Worm (Caenorhabditis elegans) whole organism, L1 larva: Measurements from ENCODE around the gene pgph-1.

Experiments used
- C04F5.9 ChIP-seq: sonication (generic microtip); optimal IDR thresholded peaks from 2 replicates; lab custom pipeline; 2016; ENCODE audit warnings: missing genetic modification characterization, missing compliant biosample characterization
- C34B4.2 ChIP-seq: sonication (generic microtip); optimal IDR thresholded peaks from 2 replicates; lab custom pipeline; 2017; ENCODE audit warnings: mild to moderate bottlenecking, missing genetic modification characterization, missing compliant biosample characterization
- aha-1 ChIP-seq: fragments of 150-350 bp; optimal IDR thresholded peaks from 2 replicates; lab custom pipeline; 2014; ENCODE audit warnings: missing biosample characterization, missing genetic modification characterization
- aly-2 ChIP-seq: fragments of 150-350 bp; optimal IDR thresholded peaks from 2 replicates; lab custom pipeline; 2014; ENCODE audit warnings: missing biosample characterization, missing genetic modification characterization
- blmp-1 ChIP-seq: fragments of 150-350 bp; optimal IDR thresholded peaks from 2 replicates; lab custom pipeline; 2014; ENCODE audit warnings: missing biosample characterization, missing genetic modification characterization
- ceh-8 ChIP-seq: fragments of 200-800 bp; sonication (Bioruptor generic); optimal IDR thresholded peaks from 2 replicates; lab custom pipeline; 2018; ENCODE audit warnings: mild to moderate bottlenecking, missing genetic modification characterization, moderate library complexity, missing compliant biosample characterization
- ceh-90 ChIP-seq: sonication (generic microtip); optimal IDR thresholded peaks from 2 replicates; lab custom pipeline; 2016; ENCODE audit warnings: missing genetic modification characterization, missing compliant biosample characterization
- ces-1 ChIP-seq: fragments of 150-350 bp; optimal IDR thresholded peaks from 2 replicates; lab custom pipeline; 2014; ENCODE audit warnings: missing biosample characterization, missing genetic modification reagents, missing genetic modification characterization
- efl-1 ChIP-seq, 4 experiments: fragments of 150-350 bp; optimal IDR thresholded peaks in 3 of 4; peaks in 1 of 4; 1 replicate in 1 of 4; 2 replicates in 3 of 4; lab custom pipeline; 2014; ENCODE audit warnings: missing biosample characterization in 2 of 4, missing genetic modification characterization in 2 of 4, missing genetic modification reagents in 2 of 4
- elt-2 ChIP-seq: sonication (generic microtip); optimal IDR thresholded peaks from 2 replicates; lab custom pipeline; 2016; ENCODE audit warnings: missing genetic modification characterization, mild to moderate bottlenecking, inconsistent platforms, missing compliant biosample characterization, missing genetic modification reagents
- elt-3 ChIP-seq, 6 experiments: fragments of 150-350 bp in 1 of 6; sonication (generic microtip); optimal IDR thresholded peaks; 2 replicates each; lab custom pipeline; 2017 to 2018; ENCODE audit warnings: missing biosample characterization in 6 of 6, missing genetic modification characterization in 6 of 6, inconsistent platforms in 1 of 6
- fkh-10 ChIP-seq: sonication (generic microtip); optimal IDR thresholded peaks from 2 replicates; lab custom pipeline; 2017; ENCODE audit warnings: missing biosample characterization, missing genetic modification reagents, missing genetic modification characterization
- fkh-4 ChIP-seq: sonication (generic microtip); optimal IDR thresholded peaks from 2 replicates; lab custom pipeline; 2016; ENCODE audit warnings: missing compliant biosample characterization, missing genetic modification characterization, borderline replicate concordance
- fos-1 ChIP-seq: fragments of 150-350 bp; optimal IDR thresholded peaks from 2 replicates; lab custom pipeline; 2014; ENCODE audit warnings: missing biosample characterization, missing genetic modification characterization
- jun-1 ChIP-seq: fragments of 150-350 bp; optimal IDR thresholded peaks from 2 replicates; lab custom pipeline; 2014; ENCODE audit warnings: missing biosample characterization, missing genetic modification reagents, missing genetic modification characterization
- lin-13 ChIP-seq: fragments of 150-350 bp; optimal IDR thresholded peaks from 2 replicates; lab custom pipeline; 2014; ENCODE audit warnings: missing biosample characterization, missing genetic modification reagents, missing genetic modification characterization
- lin-14 ChIP-seq: fragments of 200-800 bp; sonication (Bioruptor generic); optimal IDR thresholded peaks from 2 replicates; lab custom pipeline; 2018; ENCODE audit warnings: mild to moderate bottlenecking, missing genetic modification characterization, moderate library complexity, missing compliant biosample characterization
- lin-15B ChIP-seq: fragments of 150-350 bp; sonication (generic microtip); optimal IDR thresholded peaks from 3 replicates; lab custom pipeline; 2014; ENCODE audit warnings: missing biosample characterization, missing genetic modification characterization
- lin-35 ChIP-seq, 2 experiments: fragments of 150-350 bp; optimal IDR thresholded peaks; 2 replicates each; lab custom pipeline; 2014; ENCODE audit warnings: missing biosample characterization in 2 of 2, missing genetic modification characterization in 2 of 2, missing genetic modification reagents in 2 of 2
- mef-2 ChIP-seq: fragments of 150-350 bp; optimal IDR thresholded peaks from 2 replicates; lab custom pipeline; 2014; ENCODE audit warnings: missing biosample characterization, missing genetic modification characterization
- mep-1 ChIP-seq: fragments of 150-350 bp; optimal IDR thresholded peaks from 2 replicates; lab custom pipeline; 2014; ENCODE audit warnings: missing biosample characterization, missing genetic modification characterization
- nhr-19 ChIP-seq: fragments of 200-800 bp; sonication (Bioruptor generic); conservative IDR thresholded peaks from 2 replicates; pipeline ENCODE4 v1.3.6; 2022; ENCODE audit warnings: missing genetic modification characterization, missing compliant biosample characterization
- nhr-20 ChIP-seq: sonication (generic microtip); optimal IDR thresholded peaks from 2 replicates; lab custom pipeline; 2016; ENCODE audit warnings: mild to moderate bottlenecking, missing genetic modification characterization, missing compliant biosample characterization
- nhr-237 ChIP-seq: fragments of 150-350 bp; optimal IDR thresholded peaks from 2 replicates; lab custom pipeline; 2014; ENCODE audit warnings: missing biosample characterization, missing genetic modification characterization
- nhr-71 ChIP-seq: sonication (generic microtip); optimal IDR thresholded peaks from 2 replicates; lab custom pipeline; 2016; ENCODE audit warnings: mild to moderate bottlenecking, missing genetic modification characterization, moderate library complexity, missing compliant biosample characterization
- nhr-85 ChIP-seq: sonication (generic microtip); peaks from one replicate; lab custom pipeline; 2016; ENCODE audit warnings: missing genetic modification characterization, inconsistent platforms, missing compliant biosample characterization
- nhr-90 ChIP-seq: sonication (generic microtip); optimal IDR thresholded peaks from 2 replicates; lab custom pipeline; 2016; ENCODE audit warnings: mild to moderate bottlenecking, missing genetic modification characterization, missing compliant biosample characterization; ENCODE audit not compliant: poor library complexity
- pag-3 ChIP-seq: sonication (generic microtip); optimal IDR thresholded peaks from 2 replicates; lab custom pipeline; 2017; ENCODE audit warnings: missing genetic modification characterization, mild to moderate bottlenecking, missing compliant biosample characterization, antibody characterized with exemption, borderline replicate concordance; ENCODE audit not compliant: insufficient read depth
- rnt-1 ChIP-seq: sonication (generic microtip); optimal IDR thresholded peaks from 2 replicates; lab custom pipeline; 2016; ENCODE audit warnings: mild to moderate bottlenecking, missing genetic modification characterization, moderate library complexity, missing compliant biosample characterization
- swsn-7 ChIP-seq: sonication (generic microtip); optimal IDR thresholded peaks from 2 replicates; lab custom pipeline; 2016; ENCODE audit warnings: missing genetic modification characterization, missing compliant biosample characterization
- tlp-1 ChIP-seq: fragments of 150-350 bp; optimal IDR thresholded peaks from 2 replicates; lab custom pipeline; 2014; ENCODE audit warnings: missing biosample characterization, missing genetic modification characterization
- unc-130 ChIP-seq: fragments of 150-350 bp; optimal IDR thresholded peaks from 2 replicates; lab custom pipeline; 2017; ENCODE audit warnings: missing biosample characterization, missing genetic modification characterization, inconsistent platforms
- unc-30 ChIP-seq: sonication (generic microtip); optimal IDR thresholded peaks from 2 replicates; lab custom pipeline; 2017; ENCODE audit warnings: missing biosample characterization, missing genetic modification characterization
- unc-86 ChIP-seq: sonication (generic microtip); optimal IDR thresholded peaks from 2 replicates; lab custom pipeline; 2016; ENCODE audit warnings: missing genetic modification characterization, missing compliant biosample characterization
- vab-15 ChIP-seq: sonication (generic microtip); optimal IDR thresholded peaks from 2 replicates; lab custom pipeline; 2017; ENCODE audit warnings: missing genotype, mild to moderate bottlenecking, missing genetic modification characterization, missing compliant biosample characterization
- zag-1 ChIP-seq: fragments of 150-350 bp; optimal IDR thresholded peaks from 2 replicates; lab custom pipeline; 2014; ENCODE audit warnings: missing biosample characterization, missing genetic modification characterization
- ztf-4 ChIP-seq: fragments of 150-350 bp; optimal IDR thresholded peaks from 2 replicates; lab custom pipeline; 2014; ENCODE audit warnings: missing biosample characterization, missing genetic modification characterization

pgph-1 gene

DNA sequence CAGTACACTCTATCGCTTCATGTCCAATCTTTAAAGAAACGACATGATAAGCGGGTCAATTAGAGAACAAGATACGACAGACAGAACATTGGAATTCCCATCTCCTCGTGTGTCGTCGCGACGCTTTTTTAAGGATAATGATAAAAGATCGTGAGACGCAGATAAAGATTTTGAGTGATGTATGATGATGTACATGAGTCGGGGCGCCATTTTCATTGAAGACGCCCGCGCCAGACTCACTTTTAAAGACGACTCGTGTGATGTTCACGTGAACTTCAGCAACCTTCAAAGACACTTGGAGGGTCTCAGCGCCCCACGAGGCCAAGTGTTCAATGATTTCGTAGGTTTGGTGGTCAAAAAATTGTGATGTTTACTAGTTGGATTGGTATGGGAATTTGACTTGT is 15.0 kb upstream of the pgph-1 start (continued):
- TF ChIP-seq swsn-7 (tag; lab: Kevin White, UChicago): peak; percentile 18
- peak; percentile 94 for TF ChIP-seq lin-14 (GFP tag; lab: Kevin White, UChicago)

DNA sequence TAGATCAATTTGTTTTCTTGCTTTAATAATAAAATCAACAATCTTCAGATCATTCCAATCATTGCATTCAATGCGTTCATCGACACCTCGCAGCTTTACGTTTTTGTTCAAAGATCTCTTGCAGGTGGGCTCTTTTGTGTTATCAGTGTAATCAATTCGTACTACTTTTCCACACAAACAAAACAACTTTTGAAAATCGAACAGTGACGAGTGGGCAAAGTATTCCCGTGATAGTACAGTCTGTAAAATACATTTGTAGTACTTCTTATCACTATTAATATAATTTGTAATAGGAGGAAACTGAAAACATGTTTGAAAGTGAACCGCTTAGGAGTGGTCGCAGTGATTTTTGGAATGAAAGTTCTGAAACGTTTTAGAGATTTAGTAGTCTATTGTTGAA is 11.7 kb upstream of the pgph-1 start, which contains the start of gene pgph-2:
Gene pgph-2, plus strand, starts transcription at position 47 of the 400 bp plus-strand sequence.
- TF ChIP-seq elt-2 (tag; lab: Kevin White, UChicago): peak; percentile 33
- TF ChIP-seq vab-15 (tag; lab: Kevin White, UChicago): no peak
- TF ChIP-seq, all 84 proteins: peak for 1

ce11 chrV:5763787-5764186 is 10.5 kb upstream of the pgph-1 start, which contains the start of gene pgph-3:
TSS of gene pgph-3 (minus strand) at chrV:5763846.
- TF ChIP-seq rnt-1 (tag; lab: Kevin White, UChicago): peak; percentile 40
- TF ChIP-seq efl-1 (optimal IDR thresholded peaks at IDR 0.05; lab: Kevin White, UChicago): peak; percentile 17 to 27
- no peak for TF ChIP-seq efl-1 (GFP tag; optimal IDR thresholded peaks at IDR 0.05 in 1 of 2; lab: Kevin White, UChicago)
- TF ChIP-seq nhr-85 (tag; lab: Kevin White, UChicago): peak; percentile 82
- no peak for TF ChIP-seq lin-15B (tag; lab: Kevin White, UChicago)
- TF ChIP-seq aha-1 (tag; lab: Kevin White, UChicago): no peak
- peak; percentile 81 for TF ChIP-seq lin-14 (GFP tag; lab: Kevin White, UChicago)
- peak; percentile 49 for TF ChIP-seq nhr-20
- no peak for TF ChIP-seq fkh-10 (GFP tag; lab: Kevin White, UChicago)
- no peak for TF ChIP-seq nhr-237 (tag; lab: Kevin White, UChicago)
- TF ChIP-seq ceh-90 (tag; lab: Kevin White, UChicago): no peak
- peak in 1 of 2 experiments; percentile 9 for TF ChIP-seq lin-35 (GFP tag; optimal IDR thresholded peaks at IDR 0.05; lab: Kevin White, UChicago)
- TF ChIP-seq elt-2 (tag; lab: Kevin White, UChicago): peak; percentile 65
- TF ChIP-seq elt-3 (tag; optimal IDR thresholded peaks at IDR 0.05; lab: Kevin White, UChicago): peak in 1 of 6 experiments; percentile 20
- TF ChIP-seq nhr-71 (tag; lab: Kevin White, UChicago): peak; percentile 63
- TF ChIP-seq nhr-19 (GFP tag; lab: Robert Waterston, UW): peak; percentile 51
- TF ChIP-seq mep-1: peak; percentile 28
- TF ChIP-seq ces-1 (GFP tag; lab: Kevin White, UChicago): no peak
- peak; percentile 59 for TF ChIP-seq blmp-1 (tag; lab: Kevin White, UChicago)

DNA sequence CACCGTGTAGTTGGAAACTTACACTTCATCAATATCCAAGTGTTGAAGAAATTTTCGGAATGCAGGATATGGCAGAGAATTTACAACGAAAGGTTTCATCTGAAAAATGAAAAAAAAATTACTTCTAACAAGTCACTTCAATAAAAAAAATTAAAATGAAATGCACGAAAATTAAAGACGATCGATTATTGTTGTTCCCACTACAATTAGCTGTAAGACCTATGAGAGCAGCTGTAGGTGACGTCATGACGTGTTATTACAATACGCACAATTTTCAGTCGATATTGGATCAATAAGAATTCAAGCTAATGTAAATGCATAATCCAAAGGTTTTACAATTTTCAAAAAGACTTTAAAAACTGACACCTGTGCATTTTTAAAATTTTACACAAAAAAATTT is 6.8 kb upstream of the pgph-1 start, which contains the start of gene C53A3.1:
Gene C53A3.1, minus strand, starts transcription at position 101 of the 400 bp plus-strand sequence.
- TF ChIP-seq unc-130 (no peak), C34B4.2 (no peak), mef-2 (no peak), fkh-4 (tag; lab: Kevin White, UChicago) (no peak), ceh-8 (GFP tag; lab: Kevin White, UChicago) (no peak), pag-3 (tag; lab: Kevin White, UChicago) (no peak), aly-2 (tag; lab: Kevin White, UChicago) (no peak), lin-13 (GFP tag; lab: Kevin White, UChicago) (no peak), jun-1 (tag; lab: Kevin White, UChicago) (no peak)

DNA sequence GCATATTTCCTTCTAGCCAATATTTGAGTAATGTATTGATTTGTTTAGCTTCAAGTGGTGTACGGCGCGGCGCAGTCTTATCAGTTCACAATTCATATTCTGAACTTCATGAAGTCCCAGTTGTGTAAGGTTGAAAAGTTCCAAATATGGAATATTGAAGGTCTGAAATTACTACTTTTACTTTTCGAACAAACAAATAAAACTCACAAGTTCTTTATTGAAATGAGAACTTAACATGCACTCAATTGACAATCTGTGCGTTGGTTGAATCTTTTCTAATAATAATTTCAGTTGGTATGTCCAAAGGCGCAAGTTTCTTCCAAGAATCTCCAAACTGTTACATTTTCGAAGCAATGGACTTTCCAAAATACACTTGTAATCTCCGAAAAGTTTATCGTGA is 5.4 kb upstream of the pgph-1 start, which contains the start of gene C53A3.4:
Gene C53A3.4, minus strand, starts transcription at position 101 of the 400 bp plus-strand sequence.
- TF ChIP-seq blmp-1 (tag; lab: Kevin White, UChicago): no peak
- no peak for TF ChIP-seq ztf-4

DNA sequence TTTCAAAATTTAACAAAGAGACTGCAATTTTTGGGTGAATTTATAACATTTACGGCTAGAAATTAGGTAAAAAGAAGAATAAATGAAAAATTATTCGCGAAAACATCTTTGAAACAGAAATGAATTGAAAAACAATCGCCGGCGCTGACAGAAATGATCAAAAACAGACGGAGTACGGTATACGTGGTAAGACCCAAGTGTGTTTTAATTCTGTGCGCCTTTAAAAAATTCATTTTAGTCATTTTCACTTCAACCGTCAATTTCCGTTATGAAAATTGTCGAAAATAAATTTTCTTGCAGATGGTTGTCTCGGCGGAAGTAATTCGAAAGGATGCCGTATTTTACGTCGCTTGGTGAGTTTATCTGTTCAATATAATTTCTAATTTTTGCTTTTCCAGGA is 2.9 kb upstream of the pgph-1 start, which contains the start of gene C53A3.3:
Gene C53A3.3, plus strand, starts transcription at position 301 of the 400 bp plus-strand sequence.
- TF ChIP-seq unc-86 (tag; lab: Kevin White, UChicago) (no peak), C04F5.9 (tag; lab: Kevin White, UChicago) (no peak), unc-30 (tag; lab: Kevin White, UChicago) (no peak), zag-1 (no peak), elt-3 (tag; optimal IDR thresholded peaks at IDR 0.05; lab: Kevin White, UChicago) (no peak), tlp-1 (tag; lab: Kevin White, UChicago) (no peak), ztf-4 (no peak), lin-14 (GFP tag; lab: Kevin White, UChicago) (no peak), ceh-90 (tag; lab: Kevin White, UChicago) (no peak), fos-1 (tag; lab: Kevin White, UChicago) (no peak), nhr-90 (tag; lab: Kevin White, UChicago) (no peak)
